Worm (Caenorhabditis elegans): Measurements from ENCODE around the gene tkt-1.

The tkt-1 gene

DNA sequence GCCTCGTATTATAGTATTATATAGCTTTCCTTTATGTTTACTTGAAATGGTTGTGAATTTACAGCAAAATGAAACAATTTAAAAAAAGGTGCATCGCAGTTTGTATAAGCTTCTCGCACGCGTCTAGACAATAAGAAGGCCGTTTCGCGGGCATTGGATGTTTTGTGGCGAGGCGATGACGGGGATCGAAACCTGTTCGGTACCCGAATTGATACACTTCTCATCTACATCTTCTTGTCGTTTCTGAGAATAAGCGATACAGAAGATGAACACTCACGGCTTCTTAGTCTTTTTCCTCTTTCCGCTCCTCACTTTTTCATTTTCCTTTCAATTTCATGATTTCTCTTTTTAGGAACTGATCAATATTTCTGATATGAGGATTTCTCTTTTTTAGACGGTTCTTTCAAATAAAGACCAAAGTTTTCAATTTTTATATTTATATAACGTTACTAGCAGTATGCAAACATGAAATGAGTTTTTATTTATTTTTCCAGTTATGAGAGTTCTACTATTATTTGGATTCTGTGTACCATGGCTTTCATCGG is 2.3 kb downstream of the tkt-1 start, which contains the start of gene F01G10.10:
F01G10.10 (plus strand) TSS at position 495 of the 545 bp plus-strand sequence.
- TF ChIP-seq hlh-8 (tag; optimal IDR thresholded peaks at IDR 0.05), result no peak
- no peak for TF ChIP-seq ceh-14 (tag; optimal IDR thresholded peaks at IDR 0.05)
- TF ChIP-seq ceh-34 (tag; optimal IDR thresholded peaks at IDR 0.05), result no peak
- TF ChIP-seq hlh-6 (tag; optimal IDR thresholded peaks at IDR 0.05), result no peak
- no peak for TF ChIP-seq tbx-2 (tag; optimal IDR thresholded peaks at IDR 0.05)
- TF ChIP-seq ztf-16 (tag; optimal IDR thresholded peaks at IDR 0.05), result no peak
- TF ChIP-seq elt-4 (tag; optimal IDR thresholded peaks at IDR 0.05), result no peak
- TF ChIP-seq madf-2 (tag; optimal IDR thresholded peaks at IDR 0.05), result no peak
- no peak for TF ChIP-seq ceh-24 (tag; optimal IDR thresholded peaks at IDR 0.05)
- TF ChIP-seq ama-1 (optimal IDR thresholded peaks at IDR 0.05), result no peak
- no peak for TF ChIP-seq pag-3 (tag; optimal IDR thresholded peaks at IDR 0.05; ENCODE audit: borderline replicate concordance)
- no peak for TF ChIP-seq eyg-1 (tag; optimal IDR thresholded peaks at IDR 0.05)
- no peak for TF ChIP-seq sox-4 (tag; optimal IDR thresholded peaks at IDR 0.05)
- no peak for TF ChIP-seq pqm-1 (tag; optimal IDR thresholded peaks at IDR 0.05)
- TF ChIP-seq mec-3 (tag; optimal IDR thresholded peaks at IDR 0.05; ENCODE audit: borderline replicate concordance), result no peak
- no peak for TF ChIP-seq unc-42 (tag; optimal IDR thresholded peaks at IDR 0.05)
- TF ChIP-seq pros-1 (tag; optimal IDR thresholded peaks at IDR 0.05), result no peak

ce11 chrIV:10250577-10251075 is 7.2 kb downstream of the tkt-1 start, which contains the start of gene daf-14:
daf-14 (plus strand) TSS chrIV:10250627.
- TF ChIP-seq hlh-30 (tag; optimal IDR thresholded peaks at IDR 0.05; ENCODE audit: insufficient read depth), result peak; percentile 23
- TF ChIP-seq tbx-7 (tag; optimal IDR thresholded peaks at IDR 0.05), result no peak

- no peak for TF ChIP-seq unc-86 (tag; optimal IDR thresholded peaks at IDR 0.05)
- TF ChIP-seq T23F11.4 (GFP tag; optimal IDR thresholded peaks at IDR 0.05), result no peak
- TF ChIP-seq pros-1 (tag; optimal IDR thresholded peaks at IDR 0.05), result no peak
- TF ChIP-seq ets-4 (tag; optimal IDR thresholded peaks at IDR 0.05), result no peak
- TF ChIP-seq ref-2 (tag; optimal IDR thresholded peaks at IDR 0.05), result no peak
- TF ChIP-seq ahr-1 (tag; optimal IDR thresholded peaks at IDR 0.05), result no peak
- no peak for TF ChIP-seq pat-9 (tag; optimal IDR thresholded peaks at IDR 0.05)
- no peak for TF ChIP-seq hlh-6 (tag; optimal IDR thresholded peaks at IDR 0.05)
- no peak for TF ChIP-seq che-1 (tag; optimal IDR thresholded peaks at IDR 0.05)
- TF ChIP-seq nfya-1 (tag; optimal IDR thresholded peaks at IDR 0.05), result no peak
- TF ChIP-seq syd-9 (tag; optimal IDR thresholded peaks at IDR 0.05), result no peak
- TF ChIP-seq elt-4 (tag; optimal IDR thresholded peaks at IDR 0.05), result no peak
- no peak for TF ChIP-seq ztf-16 (tag; optimal IDR thresholded peaks at IDR 0.05)
- no peak for TF ChIP-seq unc-3 (GFP tag; conservative IDR thresholded peaks at IDR 0.05)
- TF ChIP-seq unc-3 (tag; optimal IDR thresholded peaks at IDR 0.05), result no peak
Observed at ce11 chrIV:10251261-10251660, 7.8 kb downstream of the tkt-1 start.

- no peak for TF ChIP-seq pha-2 (tag; optimal IDR thresholded peaks at IDR 0.05)
- no peak for TF ChIP-seq T23F11.4 (GFP tag; optimal IDR thresholded peaks at IDR 0.05)
- no peak for TF ChIP-seq ceh-24 (tag; optimal IDR thresholded peaks at IDR 0.05)
- no peak for TF ChIP-seq ceh-18 (tag; optimal IDR thresholded peaks at IDR 0.05)
- TF ChIP-seq sox-2 (GFP tag; IDR thresholded peaks at IDR 0.05), result no peak
- TF ChIP-seq pax-1 (tag; optimal IDR thresholded peaks at IDR 0.05), result no peak
- no peak for TF ChIP-seq ceh-30 (tag; optimal IDR thresholded peaks at IDR 0.05)
- TF ChIP-seq ztf-16 (tag; optimal IDR thresholded peaks at IDR 0.05), result no peak
- TF ChIP-seq nhr-11 (tag; optimal IDR thresholded peaks at IDR 0.05), result no peak
- TF ChIP-seq ceh-6 (GFP tag; optimal IDR thresholded peaks at IDR 0.05), result no peak
- TF ChIP-seq fax-1 (tag; optimal IDR thresholded peaks at IDR 0.05), result no peak
- TF ChIP-seq dve-1 (tag; optimal IDR thresholded peaks at IDR 0.05), result no peak
- TF ChIP-seq zip-5 (tag; optimal IDR thresholded peaks at IDR 0.05), result no peak
- TF ChIP-seq mec-3 (tag; optimal IDR thresholded peaks at IDR 0.05; ENCODE audit: borderline replicate concordance), result no peak
- no peak for TF ChIP-seq dmd-4 (tag; optimal IDR thresholded peaks at IDR 0.05; ENCODE audit: borderline replicate concordance)
- no peak for TF ChIP-seq lin-11 (tag; optimal IDR thresholded peaks at IDR 0.05)
- no peak for TF ChIP-seq elt-4 (tag; optimal IDR thresholded peaks at IDR 0.05)
- no peak for TF ChIP-seq fkh-6 (tag; optimal IDR thresholded peaks at IDR 0.05)
Observed at ce11 chrIV:10251764-10252163, 8.4 kb downstream of the tkt-1 start.
